Fruit fly (Drosophila melanogaster) whole organism, pupa: ENCODE measurements around the gene U2af50.

Experiments
- CG10348 ChIP-seq: fragments of 200-800 bp; sonication (Bioruptor generic); IDR thresholded peaks from 2 replicates; pipeline ENCODE4 v1.3.6; 2022; ENCODE audit warnings: missing biosample characterization, missing genetic modification characterization
- CG32121 ChIP-seq: fragments of 200-800 bp; sonication (Bioruptor generic); IDR thresholded peaks from 2 replicates; pipeline ENCODE4 v1.3.6; 2022; ENCODE audit warnings: missing biosample characterization, missing genetic modification characterization
- CG8301 ChIP-seq: fragments of 200-800 bp; sonication (Bioruptor generic); optimal IDR thresholded peaks from 2 replicates; lab custom pipeline; 2018; ENCODE audit warnings: missing biosample characterization, mild to moderate bottlenecking, missing genetic modification characterization
- CG9948 ChIP-seq: fragments of 200-800 bp; sonication (Bioruptor generic); optimal IDR thresholded peaks from 2 replicates; lab custom pipeline; 2018; ENCODE audit warnings: missing biosample characterization, mild to moderate bottlenecking, missing genetic modification characterization, moderate library complexity
- EcR ChIP-seq: fragments of 200-800 bp; sonication (Bioruptor generic); optimal IDR thresholded peaks from 3 replicates; lab custom pipeline; 2019; ENCODE audit warnings: missing biosample characterization, missing genetic modification characterization, mild to moderate bottlenecking, moderate library complexity, missing genetic modification reagents
- Snoo ChIP-seq: fragments of 200-800 bp; sonication (Bioruptor generic); optimal IDR thresholded peaks from 3 replicates; lab custom pipeline; 2017; ENCODE audit warnings: missing biosample characterization, mild to moderate bottlenecking, missing genetic modification characterization, inconsistent platforms
- fd96Ca ChIP-seq: fragments of 200-800 bp; sonication (Bioruptor generic); IDR thresholded peaks from 3 replicates; pipeline ENCODE4 v1.3.6; 2022; ENCODE audit warnings: missing biosample characterization, missing genetic modification characterization
- gl ChIP-seq: fragments of 200-800 bp; sonication (Bioruptor generic); optimal IDR thresholded peaks from 2 replicates; lab custom pipeline; 2018; ENCODE audit warnings: missing biosample characterization, mild to moderate bottlenecking, missing genetic modification characterization

dm6 chrX:16404803-16405202, 46.0 kb upstream of the U2af50 start, which contains the start of gene CG9981:
- TF ChIP-seq fd96Ca (GFP tag; lab: Robert Waterston, UW) (no peak), CG8301 (tag; lab: Kevin White, UChicago) (no peak), EcR (GFP tag; lab: Kevin White, UChicago) (no peak), CG32121 (no peak), gl (tag; lab: Kevin White, UChicago) (no peak), CG9948 (tag; lab: Kevin White, UChicago) (no peak), Snoo (no peak), CG10348 (no peak)
